Fruit fly (Drosophila melanogaster): Measurements from ENCODE around the gene CG11977.

CG11977 gene

DNA sequence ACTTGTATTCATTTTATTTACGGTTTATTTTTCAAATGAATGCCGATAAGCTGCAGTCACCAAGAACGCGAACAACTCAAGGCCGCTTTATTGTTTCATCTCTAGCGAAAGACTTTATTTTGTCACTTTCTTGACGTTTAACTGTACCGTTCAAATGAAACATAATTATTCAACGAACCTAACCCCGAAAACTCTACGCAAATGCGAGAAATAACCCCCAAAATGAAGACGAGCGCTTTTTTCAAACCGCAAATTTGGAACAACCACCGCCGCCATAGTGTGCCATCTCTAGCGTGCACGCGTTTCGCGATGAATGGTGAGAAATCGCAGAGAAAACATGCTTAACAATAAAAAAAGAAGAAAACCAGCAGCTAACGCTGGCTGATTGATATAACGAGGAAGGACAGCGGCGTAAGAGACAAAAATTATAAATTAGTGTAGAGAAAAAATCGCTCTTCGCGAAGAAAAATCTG, 12.9 kb upstream of the CG11977 start, which contains the start of gene CG11970 (continued):
- no peak for TF ChIP-seq Mad (GFP tag; optimal IDR thresholded peaks at IDR 0.05)
- TF ChIP-seq CG17612 (GFP tag; IDR thresholded peaks at IDR 0.05), result no peak
- TF ChIP-seq pho (GFP tag; optimal IDR thresholded peaks at IDR 0.05), result peak; percentile 56
- TF ChIP-seq CG5180 (GFP tag; optimal IDR thresholded peaks at IDR 0.05), result no peak
- no peak for TF ChIP-seq Oaz (GFP tag; IDR thresholded peaks at IDR 0.05)
- no peak for TF ChIP-seq CG7357 (GFP tag; IDR thresholded peaks at IDR 0.05)
- TF ChIP-seq knrl (GFP tag; IDR thresholded peaks at IDR 0.05; ENCODE audit: partially characterized antibody), result peak; percentile 74
- TF ChIP-seq Hr39 (optimal IDR thresholded peaks at IDR 0.05), result no peak
- no peak for TF ChIP-seq da (GFP tag; optimal IDR thresholded peaks at IDR 0.05)
- no peak for TF ChIP-seq CG12744 (GFP tag; optimal IDR thresholded peaks at IDR 0.05)
- peak; percentile 32 for TF ChIP-seq Camta (GFP tag; optimal IDR thresholded peaks at IDR 0.05)
- TF ChIP-seq sqz (GFP tag; optimal IDR thresholded peaks at IDR 0.05), result no peak
- no peak for TF ChIP-seq Hand (GFP tag; optimal IDR thresholded peaks at IDR 0.05)
- TF ChIP-seq CG8359 (GFP tag; optimal IDR thresholded peaks at IDR 0.05; ENCODE audit: borderline replicate concordance), result no peak
- TF ChIP-seq CG15269 (tag; optimal IDR thresholded peaks at IDR 0.05), result no peak
- TF ChIP-seq ac (GFP tag; optimal IDR thresholded peaks at IDR 0.05), result no peak
- TF ChIP-seq CG4404 (GFP tag; IDR thresholded peaks at IDR 0.05), result peak; percentile 40; the same call in 1 of the 2 replicates
- peak; percentile 44 for TF ChIP-seq Nf-YC (tag; optimal IDR thresholded peaks at IDR 0.05)
- no peak for TF ChIP-seq TFAM (GFP tag; optimal IDR thresholded peaks at IDR 0.05)
- TF ChIP-seq trh (GFP tag; optimal IDR thresholded peaks at IDR 0.05), result no peak
- no peak for TF ChIP-seq Blimp-1 (GFP tag; optimal IDR thresholded peaks at IDR 0.05)
- no peak for TF ChIP-seq CG16863 (GFP tag; optimal IDR thresholded peaks at IDR 0.05)
- no peak for TF ChIP-seq grn (GFP tag; optimal IDR thresholded peaks at IDR 0.05)
- TF ChIP-seq Stat92E (GFP tag; optimal IDR thresholded peaks at IDR 0.05), result no peak
- TF ChIP-seq GATAe (GFP tag; conservative IDR thresholded peaks at IDR 0.05), result no peak
- TF ChIP-seq CG10565 (GFP tag; optimal IDR thresholded peaks at IDR 0.05), result no peak
- TF ChIP-seq CG15073 (GFP tag; optimal IDR thresholded peaks at IDR 0.05), result no peak
- TF ChIP-seq dimm (GFP tag; IDR thresholded peaks at IDR 0.05), result no peak
- no peak for TF ChIP-seq al (GFP tag; IDR thresholded peaks at IDR 0.05)
- TF ChIP-seq CG3995 (GFP tag; optimal IDR thresholded peaks at IDR 0.05), result peak; percentile 20
- TF ChIP-seq Scr (GFP tag; IDR thresholded peaks at IDR 0.05; ENCODE audit: partially characterized antibody), result peak; percentile 73
- TF ChIP-seq nau (GFP tag; optimal IDR thresholded peaks at IDR 0.05), result no peak
- TF ChIP-seq gcm (GFP tag; optimal IDR thresholded peaks at IDR 0.05), result no peak
- no peak for TF ChIP-seq slou (GFP tag; optimal IDR thresholded peaks at IDR 0.05)
- no peak for TF ChIP-seq h (optimal IDR thresholded peaks at IDR 0.05)
- TF ChIP-seq lmd (GFP tag; IDR thresholded peaks at IDR 0.05), result peak; percentile 9; the same call in 1 of the 2 replicates
- TF ChIP-seq zf30C (GFP tag; optimal IDR thresholded peaks at IDR 0.05), result no peak
- no peak for TF ChIP-seq caup (GFP tag; optimal IDR thresholded peaks at IDR 0.05; ENCODE audit: severe bottlenecking)
- TF ChIP-seq CG2129 (GFP tag; IDR thresholded peaks at IDR 0.05; ENCODE audit: partially characterized antibody), result 0 out of 2 replicates have a peak, but pooled peaks have one; percentile 10
- peak; percentile 11 for TF ChIP-seq CG8924 (tag; optimal IDR thresholded peaks at IDR 0.05)
- no peak for TF ChIP-seq ATbp (GFP tag; optimal IDR thresholded peaks at IDR 0.05)
- 0 out of 2 replicates have a peak, but pooled peaks have one; percentile 28 for TF ChIP-seq bbx (GFP tag; IDR thresholded peaks at IDR 0.05; ENCODE audit: partially characterized antibody)
- TF ChIP-seq row (GFP tag; IDR thresholded peaks at IDR 0.05), result peak; percentile 76
- no peak for TF ChIP-seq CrebB (tag; optimal IDR thresholded peaks at IDR 0.05)
- no peak for TF ChIP-seq btn (GFP tag; optimal IDR thresholded peaks at IDR 0.05)
- TF ChIP-seq crol (GFP tag; IDR thresholded peaks at IDR 0.05), result no peak
- TF ChIP-seq sim (GFP tag; IDR thresholded peaks at IDR 0.05), result no peak
- peak; percentile 57 for TF ChIP-seq amos (GFP tag; IDR thresholded peaks at IDR 0.05; ENCODE audit: partially characterized antibody)
- TF ChIP-seq CG12104 (GFP tag; optimal IDR thresholded peaks at IDR 0.05), result no peak
- TF ChIP-seq Lim3 (GFP tag; IDR thresholded peaks at IDR 0.05), result no peak
- no peak for TF ChIP-seq HmgD (GFP tag; optimal IDR thresholded peaks at IDR 0.05)
